Worm (Caenorhabditis elegans): ENCODE measurements around the gene K08F8.7.

DNA sequence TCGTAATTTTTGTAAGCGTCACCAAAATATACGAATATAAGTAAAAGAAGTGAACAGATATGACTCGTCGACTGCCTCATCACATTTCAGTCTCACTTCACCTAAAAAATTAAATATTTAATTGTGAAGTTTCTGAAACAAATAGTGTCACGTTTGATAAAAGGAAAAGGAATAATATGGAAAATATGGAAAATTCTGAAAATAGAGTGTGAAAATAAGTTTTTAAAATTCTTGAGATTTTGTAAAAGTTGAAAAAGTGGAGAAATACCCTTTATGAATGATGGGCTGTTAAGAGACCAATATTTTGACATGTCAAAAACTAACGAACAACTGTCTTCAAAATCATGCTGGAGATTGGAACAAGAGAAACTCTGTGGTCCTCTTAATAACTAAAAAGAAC is 28.5 kb downstream of the K08F8.7 start, which contains the start of gene T01B7.9:
- TF ChIP-seq ceh-45 (GFP tag; IDR thresholded peaks at IDR 0.05) (no peak), che-1 (tag; optimal IDR thresholded peaks at IDR 0.05) (no peak), nfya-1 (tag; optimal IDR thresholded peaks at IDR 0.05) (no peak), mec-3 (tag; optimal IDR thresholded peaks at IDR 0.05; ENCODE audit: borderline replicate concordance) (no peak)

All from whole organism, late embryonic.